Worm (Caenorhabditis elegans): Measurements from ENCODE around the gene F53F4.4.

DNA sequence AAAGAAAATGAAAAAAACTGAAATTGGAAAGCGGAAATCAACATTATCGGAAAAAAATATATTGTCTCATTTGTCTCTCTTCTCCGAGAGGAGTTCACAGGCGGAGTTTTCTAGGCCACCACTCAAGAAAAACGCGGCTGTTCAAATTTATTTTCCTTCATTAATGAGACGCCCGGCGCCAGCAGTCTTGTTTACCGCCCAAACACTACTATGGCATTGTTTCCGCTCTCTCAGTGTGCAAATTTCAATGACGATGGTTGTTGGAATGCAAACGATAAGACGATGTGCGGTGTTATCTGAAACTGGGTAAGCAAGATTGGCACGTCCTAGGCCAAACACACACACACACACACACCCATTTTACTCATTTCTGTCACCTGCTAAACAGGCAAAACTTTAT, 36.4 kb upstream of the F53F4.4 start, which contains the start of gene cav-2:
- no peak for TF ChIP-seq T22C8.4 (GFP tag; IDR thresholded peaks at IDR 0.05)
- no peak for TF ChIP-seq ref-1 (GFP tag; conservative IDR thresholded peaks at IDR 0.05)
- no peak for TF ChIP-seq tab-1 (GFP tag; IDR thresholded peaks at IDR 0.05)
- peak; percentile 3 for TF ChIP-seq cog-1 (tag; optimal IDR thresholded peaks at IDR 0.05)
- peak; percentile 87 for TF ChIP-seq flt-1 (GFP tag; IDR thresholded peaks at IDR 0.05)
- no peak for TF ChIP-seq med-1 (GFP tag; optimal IDR thresholded peaks at IDR 0.05; ENCODE audit: insufficient read depth)
- TF ChIP-seq ztf-29 (GFP tag; IDR thresholded peaks at IDR 0.05) = no peak
- TF ChIP-seq ztf-23 (GFP tag; IDR thresholded peaks at IDR 0.05) = peak; percentile 73

Data from whole organism, midembryonic.